Worm (Caenorhabditis elegans) whole organism, L1 larva: ENCODE data around the gene nkcc-1.
A peak's percentile ranks its signal among the peaks of the same experiment; 100 is the strongest.

Experiments used
- C16A3.4 ChIP-seq: fragments of 150-350 bp; optimal IDR thresholded peaks from 2 replicates; lab custom pipeline; 2014; ENCODE audit warnings: missing biosample characterization, missing genetic modification characterization
- C34B4.2 ChIP-seq: sonication (generic microtip); optimal IDR thresholded peaks from 2 replicates; lab custom pipeline; 2017; ENCODE audit warnings: mild to moderate bottlenecking, missing genetic modification characterization, missing compliant biosample characterization
- F16B12.6 ChIP-seq: fragments of 150-350 bp; optimal IDR thresholded peaks from 2 replicates; lab custom pipeline; 2014; ENCODE audit warnings: missing biosample characterization, missing genetic modification characterization
- ama-1 ChIP-seq: fragments of 150-350 bp; optimal IDR thresholded peaks from 2 replicates; lab custom pipeline; 2014
- blmp-1 ChIP-seq: fragments of 150-350 bp; optimal IDR thresholded peaks from 2 replicates; lab custom pipeline; 2014; ENCODE audit warnings: missing biosample characterization, missing genetic modification characterization
- ceh-8 ChIP-seq: fragments of 200-800 bp; sonication (Bioruptor generic); optimal IDR thresholded peaks from 2 replicates; lab custom pipeline; 2018; ENCODE audit warnings: mild to moderate bottlenecking, missing genetic modification characterization, moderate library complexity, missing compliant biosample characterization
- ceh-82 ChIP-seq, 3 experiments: fragments of 150-350 bp in 1 of 3; sonication (generic microtip) in 2 of 3; optimal IDR thresholded peaks; 2 replicates each; lab custom pipeline; 2014 to 2017; ENCODE audit warnings: missing biosample characterization in 3 of 3, missing genetic modification characterization in 3 of 3
- ces-1 ChIP-seq: fragments of 150-350 bp; optimal IDR thresholded peaks from 2 replicates; lab custom pipeline; 2014; ENCODE audit warnings: missing biosample characterization, missing genetic modification reagents, missing genetic modification characterization
- dpl-1 ChIP-seq, 3 experiments: fragments of 150-350 bp in 2 of 3; sonication (generic microtip) in 1 of 3; optimal IDR thresholded peaks; 2 replicates each; lab custom pipeline; 2014 to 2017; ENCODE audit warnings: missing biosample characterization in 3 of 3, missing genetic modification characterization in 3 of 3, missing genetic modification reagents in 3 of 3
- efl-1 ChIP-seq, 4 experiments: fragments of 150-350 bp; optimal IDR thresholded peaks in 3 of 4; peaks in 1 of 4; 1 replicate in 1 of 4; 2 replicates in 3 of 4; lab custom pipeline; 2014; ENCODE audit warnings: missing biosample characterization in 2 of 4, missing genetic modification characterization in 2 of 4, missing genetic modification reagents in 2 of 4
- egl-13 ChIP-seq: sonication (generic microtip); optimal IDR thresholded peaks from 2 replicates; lab custom pipeline; 2016; ENCODE audit warnings: missing genotype, missing genetic modification reagents, missing genetic modification characterization, missing compliant biosample characterization
- elt-2 ChIP-seq: sonication (generic microtip); optimal IDR thresholded peaks from 2 replicates; lab custom pipeline; 2016; ENCODE audit warnings: missing genetic modification characterization, mild to moderate bottlenecking, inconsistent platforms, missing compliant biosample characterization, missing genetic modification reagents
- elt-3 ChIP-seq, 6 experiments: fragments of 150-350 bp in 1 of 6; sonication (generic microtip); optimal IDR thresholded peaks; 2 replicates each; lab custom pipeline; 2017 to 2018; ENCODE audit warnings: missing biosample characterization in 6 of 6, missing genetic modification characterization in 6 of 6, inconsistent platforms in 1 of 6
- fkh-10 ChIP-seq: sonication (generic microtip); optimal IDR thresholded peaks from 2 replicates; lab custom pipeline; 2017; ENCODE audit warnings: missing biosample characterization, missing genetic modification reagents, missing genetic modification characterization
- fkh-4 ChIP-seq: sonication (generic microtip); optimal IDR thresholded peaks from 2 replicates; lab custom pipeline; 2016; ENCODE audit warnings: missing compliant biosample characterization, missing genetic modification characterization, borderline replicate concordance
- fos-1 ChIP-seq: fragments of 150-350 bp; optimal IDR thresholded peaks from 2 replicates; lab custom pipeline; 2014; ENCODE audit warnings: missing biosample characterization, missing genetic modification characterization
- grh-1 ChIP-seq: fragments of 200-800 bp; sonication (Bioruptor generic); IDR thresholded peaks from 2 replicates; pipeline ENCODE4 v1.3.6; 2022; ENCODE audit warnings: missing genetic modification reagents, missing genetic modification characterization, missing compliant biosample characterization
- hlh-17 ChIP-seq: fragments of 200-800 bp; sonication (Bioruptor generic); optimal IDR thresholded peaks from 2 replicates; lab custom pipeline; 2018; ENCODE audit warnings: missing genetic modification characterization, mild to moderate bottlenecking, missing compliant biosample characterization, moderate library complexity, borderline replicate concordance
- hlh-4 ChIP-seq: sonication (generic microtip); optimal IDR thresholded peaks from 2 replicates; lab custom pipeline; 2016; ENCODE audit warnings: mild to moderate bottlenecking, missing genetic modification characterization, missing compliant biosample characterization
- irx-1 ChIP-seq: sonication (generic microtip); optimal IDR thresholded peaks from 2 replicates; lab custom pipeline; 2016; ENCODE audit warnings: missing genetic modification characterization, missing compliant biosample characterization
- isw-1 ChIP-seq: fragments of 200-800 bp; sonication (Bioruptor generic); IDR thresholded peaks from 2 replicates; pipeline ENCODE4 v1.3.6; 2022; ENCODE audit warnings: missing genetic modification characterization, missing compliant biosample characterization
- lin-13 ChIP-seq: fragments of 150-350 bp; optimal IDR thresholded peaks from 2 replicates; lab custom pipeline; 2014; ENCODE audit warnings: missing biosample characterization, missing genetic modification reagents, missing genetic modification characterization
- lin-15B ChIP-seq: fragments of 150-350 bp; sonication (generic microtip); optimal IDR thresholded peaks from 3 replicates; lab custom pipeline; 2014; ENCODE audit warnings: missing biosample characterization, missing genetic modification characterization
- lin-35 ChIP-seq, 2 experiments: fragments of 150-350 bp; optimal IDR thresholded peaks; 2 replicates each; lab custom pipeline; 2014; ENCODE audit warnings: missing biosample characterization in 2 of 2, missing genetic modification characterization in 2 of 2, missing genetic modification reagents in 2 of 2
- lin-39 ChIP-seq: fragments of 150-350 bp; optimal IDR thresholded peaks from 2 replicates; lab custom pipeline; 2014; ENCODE audit warnings: missing biosample characterization, missing genetic modification reagents, missing genetic modification characterization
- lsy-2 ChIP-seq, 2 experiments: fragments of 150-350 bp; optimal IDR thresholded peaks; 2 replicates each; lab custom pipeline; 2014; ENCODE audit warnings: missing biosample characterization in 2 of 2, missing genetic modification characterization in 2 of 2
- mep-1 ChIP-seq: fragments of 150-350 bp; optimal IDR thresholded peaks from 2 replicates; lab custom pipeline; 2014; ENCODE audit warnings: missing biosample characterization, missing genetic modification characterization
- nhr-71 ChIP-seq: sonication (generic microtip); optimal IDR thresholded peaks from 2 replicates; lab custom pipeline; 2016; ENCODE audit warnings: mild to moderate bottlenecking, missing genetic modification characterization, moderate library complexity, missing compliant biosample characterization
- nhr-76 ChIP-seq: sonication (generic microtip); optimal IDR thresholded peaks from 2 replicates; lab custom pipeline; 2017; ENCODE audit warnings: missing biosample characterization, missing genetic modification characterization
- nhr-85 ChIP-seq: sonication (generic microtip); peaks from one replicate; lab custom pipeline; 2016; ENCODE audit warnings: missing genetic modification characterization, inconsistent platforms, missing compliant biosample characterization
- nhr-90 ChIP-seq: sonication (generic microtip); optimal IDR thresholded peaks from 2 replicates; lab custom pipeline; 2016; ENCODE audit warnings: mild to moderate bottlenecking, missing genetic modification characterization, missing compliant biosample characterization; ENCODE audit not compliant: poor library complexity
- pqm-1 ChIP-seq: sonication (generic microtip); optimal IDR thresholded peaks from 3 replicates; lab custom pipeline; 2017; ENCODE audit warnings: missing biosample characterization, missing genetic modification characterization
- snpc-4 ChIP-seq: fragments of 150-350 bp; optimal IDR thresholded peaks from 2 replicates; lab custom pipeline; 2014; ENCODE audit warnings: missing biosample characterization, missing genetic modification characterization
- sox-4 ChIP-seq: sonication (generic microtip); optimal IDR thresholded peaks from 2 replicates; lab custom pipeline; 2016; ENCODE audit warnings: missing genetic modification characterization, missing compliant biosample characterization
- tbx-2 ChIP-seq: sonication (generic microtip); optimal IDR thresholded peaks from 2 replicates; lab custom pipeline; 2016; ENCODE audit warnings: missing genetic modification characterization, missing compliant biosample characterization
- unc-30 ChIP-seq: sonication (generic microtip); optimal IDR thresholded peaks from 2 replicates; lab custom pipeline; 2017; ENCODE audit warnings: missing biosample characterization, missing genetic modification characterization
- unc-98 ChIP-seq: fragments of 200-800 bp; sonication (Bioruptor generic); IDR thresholded peaks from 2 replicates; pipeline ENCODE4 v1.3.6; 2022; ENCODE audit warnings: missing genetic modification characterization, missing compliant biosample characterization
- xbp-1 ChIP-seq: sonication (generic microtip); optimal IDR thresholded peaks from 2 replicates; lab custom pipeline; 2016; ENCODE audit warnings: missing genetic modification characterization, missing compliant biosample characterization
- zag-1 ChIP-seq: fragments of 150-350 bp; optimal IDR thresholded peaks from 2 replicates; lab custom pipeline; 2014; ENCODE audit warnings: missing biosample characterization, missing genetic modification characterization
- zip-4 ChIP-seq: fragments of 200-800 bp; sonication (Bioruptor generic); optimal IDR thresholded peaks from 2 replicates; lab custom pipeline; 2018; ENCODE audit warnings: mild to moderate bottlenecking, missing genetic modification characterization, moderate library complexity, missing compliant biosample characterization
- ztf-11 ChIP-seq, 2 experiments: sonication (generic microtip); optimal IDR thresholded peaks; 2 replicates each; lab custom pipeline; 2016 to 2017; ENCODE audit warnings: missing genetic modification characterization in 2 of 2, missing biosample characterization in 1 of 2, missing compliant biosample characterization in 1 of 2

nkcc-1 gene

DNA sequence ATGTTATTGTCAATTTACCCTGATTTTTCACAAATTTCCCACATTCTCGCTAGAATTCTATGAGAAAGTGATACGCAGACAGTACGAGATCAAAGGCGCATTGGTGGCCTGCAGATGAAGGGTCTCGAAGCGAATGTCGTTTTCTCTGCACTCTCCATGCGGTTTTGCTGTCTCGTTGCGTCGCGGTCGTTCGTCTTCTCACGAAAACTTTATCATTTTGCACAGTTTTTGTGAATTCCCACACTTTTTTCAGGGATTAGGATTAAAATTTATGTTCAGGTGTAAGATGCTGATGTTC, 52.9 kb downstream of the nkcc-1 start (continued):
- TF ChIP-seq pqm-1 (tag; lab: Kevin White, UChicago) = no peak
- peak; percentile 38 for TF ChIP-seq irx-1 (tag; lab: Kevin White, UChicago)
- peak; percentile 91 for TF ChIP-seq mep-1
- TF ChIP-seq hlh-4 = no peak
- TF ChIP-seq nhr-76 = no peak
- no peak for TF ChIP-seq ces-1 (GFP tag; lab: Kevin White, UChicago)
- TF ChIP-seq C16A3.4 = peak; percentile 89
- TF ChIP-seq elt-3 (tag; optimal IDR thresholded peaks at IDR 0.05; lab: Kevin White, UChicago) = peak in 2 of 6 experiments; percentile 49 to 68
- no peak for TF ChIP-seq hlh-17 (GFP tag; lab: Kevin White, UChicago)
- TF ChIP-seq fkh-10 = peak; percentile 12
- peak; percentile 86 to 95 (median 90) for TF ChIP-seq ceh-82 (tag; optimal IDR thresholded peaks at IDR 0.05; lab: Kevin White, UChicago)
- peak; percentile 95 for TF ChIP-seq lin-13 (GFP tag; lab: Kevin White, UChicago)
- peak; percentile 92 for TF ChIP-seq nhr-71
- TF ChIP-seq fos-1 (tag; lab: Kevin White, UChicago) = peak; percentile 85
- no peak for TF ChIP-seq sox-4 (tag; lab: Kevin White, UChicago)
- TF ChIP-seq blmp-1 = peak; percentile 69
- peak; percentile 40 for TF ChIP-seq ceh-8 (GFP tag; lab: Kevin White, UChicago)
- TF ChIP-seq C34B4.2 (tag; lab: Kevin White, UChicago) = no peak
- TF ChIP-seq lin-35 (GFP tag; optimal IDR thresholded peaks at IDR 0.05; lab: Kevin White, UChicago) = peak; percentile 87 to 92
- peak; percentile 54 for TF ChIP-seq lin-39 (tag; lab: Kevin White, UChicago)
- no peak for TF ChIP-seq unc-98 (GFP tag; lab: Robert Waterston, UW)
- peak; percentile 51 for TF ChIP-seq F16B12.6 (tag; lab: Kevin White, UChicago)
- peak; percentile 43 for TF ChIP-seq elt-2
- no peak for TF ChIP-seq fkh-4
- TF ChIP-seq ztf-11 (tag; optimal IDR thresholded peaks at IDR 0.05; lab: Kevin White, UChicago) = peak in 1 of 2 experiments; percentile 45
- peak; percentile 40 for TF ChIP-seq egl-13 (tag; lab: Kevin White, UChicago)
- peak; percentile 45 for TF ChIP-seq snpc-4 (tag; lab: Kevin White, UChicago)
- peak; percentile 75 for TF ChIP-seq grh-1 (GFP tag; lab: Robert Waterston, UW)
- TF ChIP-seq unc-30 (tag; lab: Kevin White, UChicago) = no peak
- TF ChIP-seq tbx-2 (tag; lab: Kevin White, UChicago) = peak; percentile 86
- peak; percentile 57 for TF ChIP-seq zag-1 (tag; lab: Kevin White, UChicago)
- TF ChIP-seq, all 84 proteins: peak for 53

DNA sequence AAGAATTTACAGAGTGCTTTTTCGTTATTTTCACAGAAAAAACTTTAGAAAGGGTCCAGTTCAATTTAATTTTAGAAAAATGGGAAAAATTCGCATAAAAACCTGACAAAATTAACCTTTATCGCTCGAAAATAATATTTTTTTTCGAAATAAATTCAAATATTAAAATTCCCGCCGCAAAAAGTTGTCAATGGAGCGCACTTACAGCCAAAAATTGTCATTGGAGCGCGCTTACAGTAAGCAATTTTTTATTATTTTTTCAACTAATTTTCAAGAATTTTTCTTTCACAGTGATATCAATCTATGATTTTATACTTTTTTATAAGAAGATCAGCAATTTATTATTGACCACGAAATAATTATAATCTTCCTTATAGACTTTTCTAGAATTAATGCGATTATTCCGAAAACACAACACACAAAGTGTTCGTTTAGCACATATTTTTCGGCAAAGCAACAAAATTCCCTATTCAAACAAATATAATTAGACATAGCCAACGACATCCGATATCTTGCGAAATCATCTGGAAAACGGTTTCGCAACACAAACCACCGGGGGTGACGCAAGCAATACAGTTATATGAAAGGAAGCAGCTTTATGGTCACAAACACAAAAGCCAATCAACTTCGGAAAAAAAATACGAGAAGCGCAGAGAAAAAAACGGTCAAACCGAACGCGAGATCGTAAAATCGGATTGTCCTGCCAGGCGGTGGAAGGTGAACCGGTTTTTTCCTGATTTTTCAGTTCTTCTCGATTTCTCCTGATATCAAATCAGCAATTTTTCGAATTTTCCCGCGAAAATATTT, 53.5 kb downstream of the nkcc-1 start:
- TF ChIP-seq lin-13 (GFP tag; lab: Kevin White, UChicago) = peak; percentile 31
- peak; percentile 14 for TF ChIP-seq mep-1
- TF ChIP-seq lin-15B (tag; lab: Kevin White, UChicago) = peak; percentile 29
- TF ChIP-seq irx-1 (tag; lab: Kevin White, UChicago) = no peak
- TF ChIP-seq dpl-1 (GFP tag; optimal IDR thresholded peaks at IDR 0.05; lab: Kevin White, UChicago) = peak; percentile 54 to 82 (median 70)
- TF ChIP-seq nhr-90 (tag; lab: Kevin White, UChicago) = no peak
- peak; percentile 30 for TF ChIP-seq zip-4 (GFP tag; lab: Kevin White, UChicago)
- peak; percentile 36 for TF ChIP-seq xbp-1 (tag; lab: Kevin White, UChicago)
- no peak for TF ChIP-seq ama-1 (lab: Kevin White, UChicago)
- no peak for TF ChIP-seq nhr-85 (tag; lab: Kevin White, UChicago)
- TF ChIP-seq efl-1 (optimal IDR thresholded peaks at IDR 0.05; lab: Kevin White, UChicago) = peak; percentile 78 to 86
- peak; percentile 83 to 96 for TF ChIP-seq efl-1 (GFP tag; optimal IDR thresholded peaks at IDR 0.05 in 1 of 2; lab: Kevin White, UChicago)
- no peak for TF ChIP-seq isw-1 (GFP tag; lab: Robert Waterston, UW)
- peak; percentile 19 to 34 for TF ChIP-seq lsy-2 (tag; optimal IDR thresholded peaks at IDR 0.05; lab: Kevin White, UChicago)
- peak; percentile 47 to 67 for TF ChIP-seq lin-35 (GFP tag; optimal IDR thresholded peaks at IDR 0.05; lab: Kevin White, UChicago)
- TF ChIP-seq sox-4 (tag; lab: Kevin White, UChicago) = no peak
- no peak for TF ChIP-seq ces-1 (GFP tag; lab: Kevin White, UChicago)
